Fruit fly (Drosophila melanogaster) whole organism, embryonic: ENCODE data around the gene Ttc19.
A peak's percentile ranks its signal among the peaks of the same experiment; 100 is the strongest.

Experiments
- Antp ChIP-seq: fragments of 200-800 bp; sonication (Bioruptor generic); optimal IDR thresholded peaks from 3 replicates; lab custom pipeline; 2016; ENCODE audit warnings: missing biosample characterization, missing genetic modification characterization
- Asciz ChIP-seq: fragments of 200-800 bp; sonication (Bioruptor generic); optimal IDR thresholded peaks from 2 replicates; lab custom pipeline; 2017; ENCODE audit warnings: missing biosample characterization, mild to moderate bottlenecking, missing genetic modification characterization, missing genetic modification reagents
- Bgb ChIP-seq: fragments of 200-800 bp; sonication (Bioruptor generic); IDR thresholded peaks from 2 replicates; pipeline ENCODE4 v1.3.6; 2022; ENCODE audit warnings: missing biosample characterization, missing genetic modification characterization; ENCODE audit not compliant: partially characterized antibody
- CG1024 ChIP-seq: fragments of 200-800 bp; sonication (Bioruptor generic); IDR thresholded peaks from 2 replicates; pipeline ENCODE4 v1.3.6; 2022; ENCODE audit warnings: missing biosample characterization, missing genetic modification characterization
- CG10321 ChIP-seq: fragments of 200-800 bp; sonication (Bioruptor generic); IDR thresholded peaks from 2 replicates; pipeline ENCODE4 v1.3.6; 2022; ENCODE audit warnings: missing biosample characterization, missing genetic modification characterization
- CG10565 ChIP-seq: fragments of 200-800 bp; sonication (Bioruptor generic); optimal IDR thresholded peaks from 3 replicates; lab custom pipeline; 2016; ENCODE audit warnings: missing biosample characterization, mild to moderate bottlenecking, missing genetic modification characterization
- CG10654 ChIP-seq: fragments of 200-800 bp; sonication (Bioruptor generic); optimal IDR thresholded peaks from 2 replicates; lab custom pipeline; 2016; ENCODE audit warnings: missing biosample characterization, missing genetic modification characterization
- CG12299 ChIP-seq: fragments of 200-800 bp; sonication (Bioruptor generic); optimal IDR thresholded peaks from 2 replicates; lab custom pipeline; 2018; ENCODE audit warnings: missing biosample characterization, mild to moderate bottlenecking, missing genetic modification characterization
- CG12942 ChIP-seq: fragments of 200-800 bp; sonication (Bioruptor generic); optimal IDR thresholded peaks from 3 replicates; lab custom pipeline; 2016; ENCODE audit warnings: missing biosample characterization, missing genetic modification characterization
- CG13424 ChIP-seq: fragments of 200-800 bp; sonication (Bioruptor generic); optimal IDR thresholded peaks from 2 replicates; lab custom pipeline; 2019; ENCODE audit warnings: missing biosample characterization, mild to moderate bottlenecking, missing genetic modification characterization, moderate library complexity
- CG1529 ChIP-seq: fragments of 200-800 bp; sonication (Bioruptor generic); optimal IDR thresholded peaks from 3 replicates; lab custom pipeline; 2018; ENCODE audit warnings: missing biosample characterization, missing genetic modification characterization
- CG18476 ChIP-seq: fragments of 200-800 bp; sonication (Bioruptor generic); optimal IDR thresholded peaks from 2 replicates; lab custom pipeline; 2016; ENCODE audit warnings: missing biosample characterization, mild to moderate bottlenecking, missing genetic modification characterization
- CG30431 ChIP-seq: fragments of 200-800 bp; sonication (Bioruptor generic); optimal IDR thresholded peaks from 2 replicates; lab custom pipeline; 2017; ENCODE audit warnings: missing biosample characterization, missing genetic modification characterization
- CG31365 ChIP-seq: fragments of 200-800 bp; sonication (Bioruptor generic); optimal IDR thresholded peaks from 2 replicates; lab custom pipeline; 2018; ENCODE audit warnings: missing biosample characterization, mild to moderate bottlenecking, missing genetic modification characterization
- CG31388 ChIP-seq: fragments of 200-800 bp; sonication (Bioruptor generic); optimal IDR thresholded peaks from 2 replicates; lab custom pipeline; 2016; ENCODE audit warnings: missing biosample characterization, missing genetic modification characterization
- CG31441 ChIP-seq: fragments of 200-800 bp; sonication (Bioruptor generic); IDR thresholded peaks from 2 replicates; pipeline ENCODE4 v1.3.6; 2022; ENCODE audit warnings: missing biosample characterization, missing genetic modification characterization
- CG34422 ChIP-seq: fragments of 200-800 bp; sonication (Bioruptor generic); IDR thresholded peaks from 3 replicates; pipeline ENCODE4 v1.3.6; 2022; ENCODE audit warnings: missing biosample characterization, missing genetic modification characterization
- CG4424 ChIP-seq: fragments of 200-800 bp; sonication (Bioruptor generic); optimal IDR thresholded peaks from 3 replicates; lab custom pipeline; 2016; ENCODE audit warnings: missing biosample characterization, missing genetic modification characterization
- CG4854 ChIP-seq: fragments of 200-800 bp; sonication (Bioruptor generic); optimal IDR thresholded peaks from 2 replicates; lab custom pipeline; 2016; ENCODE audit warnings: missing biosample characterization, missing genetic modification characterization, inconsistent platforms
- CG6683 ChIP-seq: fragments of 200-800 bp; sonication (Bioruptor generic); optimal IDR thresholded peaks from 2 replicates; lab custom pipeline; 2017; ENCODE audit warnings: missing biosample characterization, mild to moderate bottlenecking, missing genetic modification characterization, missing genetic modification reagents
- CG7357 ChIP-seq: fragments of 200-800 bp; sonication (Bioruptor generic); IDR thresholded peaks from 3 replicates; pipeline ENCODE4 v1.3.6; 2022; ENCODE audit warnings: missing biosample characterization, missing genetic modification characterization
- CG7839 ChIP-seq: fragments of 200-800 bp; sonication (Bioruptor generic); optimal IDR thresholded peaks from 3 replicates; lab custom pipeline; 2018; ENCODE audit warnings: missing biosample characterization, mild to moderate bottlenecking, missing genetic modification characterization, moderate library complexity
- CG7928 ChIP-seq: fragments of 200-800 bp; sonication (Bioruptor generic); optimal IDR thresholded peaks from 2 replicates; lab custom pipeline; 2017; ENCODE audit warnings: missing biosample characterization, mild to moderate bottlenecking, missing genetic modification characterization
- CG8089 ChIP-seq: fragments of 200-800 bp; sonication (Bioruptor generic); optimal IDR thresholded peaks from 3 replicates; lab custom pipeline; 2016; ENCODE audit warnings: missing biosample characterization, missing genetic modification characterization
- CG9797 ChIP-seq: fragments of 200-800 bp; sonication (Bioruptor generic); optimal IDR thresholded peaks from 3 replicates; lab custom pipeline; 2018; ENCODE audit warnings: missing biosample characterization, mild to moderate bottlenecking, missing genetic modification characterization
- Dek ChIP-seq: fragments of 200-800 bp; sonication (Bioruptor generic); optimal IDR thresholded peaks from 3 replicates; lab custom pipeline; 2019; ENCODE audit warnings: missing biosample characterization, mild to moderate bottlenecking, missing genetic modification characterization, moderate library complexity
- Dll ChIP-seq: fragments of 200-800 bp; sonication (Bioruptor generic); IDR thresholded peaks from 4 replicates; pipeline ENCODE4 v1.3.6; 2022; ENCODE audit warnings: missing biosample characterization, missing genetic modification characterization; ENCODE audit not compliant: partially characterized antibody
- ERR ChIP-seq: fragments of 200-800 bp; sonication (Bioruptor generic); optimal IDR thresholded peaks from 2 replicates; lab custom pipeline; 2016; ENCODE audit warnings: missing biosample characterization, missing genetic modification characterization
- Hey ChIP-seq: fragments of 200-800 bp; sonication (Bioruptor generic); optimal IDR thresholded peaks from 3 replicates; lab custom pipeline; 2018; ENCODE audit warnings: missing biosample characterization, mild to moderate bottlenecking, missing genetic modification characterization
- Nf-YA ChIP-seq: fragments of 200-800 bp; sonication (Bioruptor generic); IDR thresholded peaks from 2 replicates; pipeline ENCODE4 v1.3.6; 2022; ENCODE audit warnings: missing biosample characterization, missing genetic modification characterization
- NfI ChIP-seq: fragments of 200-800 bp; sonication (Bioruptor generic); optimal IDR thresholded peaks from 3 replicates; lab custom pipeline; 2018; ENCODE audit warnings: missing biosample characterization, mild to moderate bottlenecking, missing genetic modification characterization, moderate library complexity
- Opbp ChIP-seq: fragments of 200-800 bp; sonication (Bioruptor generic); IDR thresholded peaks from 3 replicates; pipeline ENCODE4 v1.3.6; 2022; ENCODE audit warnings: missing biosample characterization, missing genetic modification characterization; ENCODE audit not compliant: partially characterized antibody
- Taf1 ChIP-seq: fragments of 200-800 bp; sonication (Bioruptor generic); IDR thresholded peaks from 2 replicates; pipeline ENCODE4 v1.3.6; 2022; ENCODE audit warnings: missing biosample characterization, missing genetic modification characterization
- ash1 ChIP-seq: fragments of 200-800 bp; sonication (Bioruptor generic); optimal IDR thresholded peaks from 2 replicates; lab custom pipeline; 2018; ENCODE audit warnings: missing biosample characterization, mild to moderate bottlenecking, missing genetic modification characterization
- bbx ChIP-seq: fragments of 200-800 bp; sonication (Bioruptor generic); IDR thresholded peaks from 2 replicates; pipeline ENCODE4 v1.3.6; 2022; ENCODE audit warnings: missing biosample characterization, missing genetic modification characterization; ENCODE audit not compliant: partially characterized antibody
- bcd ChIP-seq: fragments of 200-800 bp; sonication (Bioruptor generic); optimal IDR thresholded peaks from 2 replicates; lab custom pipeline; 2017; ENCODE audit warnings: missing biosample characterization, mild to moderate bottlenecking, missing genetic modification characterization
- chif ChIP-seq, 2 experiments: fragments of 200-800 bp; sonication (Bioruptor generic); optimal IDR thresholded peaks; 3 replicates each; lab custom pipeline; 2016; ENCODE audit warnings: missing biosample characterization in 2 of 2, missing genetic modification characterization in 2 of 2
- chn ChIP-seq: fragments of 200-800 bp; sonication (Bioruptor generic); optimal IDR thresholded peaks from 2 replicates; lab custom pipeline; 2016; ENCODE audit warnings: missing biosample characterization, missing genetic modification characterization
- dan ChIP-seq: fragments of 200-800 bp; sonication (Bioruptor generic); IDR thresholded peaks from 2 replicates; pipeline ENCODE4 v1.3.6; 2022; ENCODE audit warnings: missing biosample characterization, missing genetic modification characterization
- kah ChIP-seq: fragments of 200-800 bp; sonication (Bioruptor generic); optimal IDR thresholded peaks from 2 replicates; lab custom pipeline; 2018; ENCODE audit warnings: missing biosample characterization, mild to moderate bottlenecking, missing genetic modification characterization
- lola ChIP-seq, 3 experiments: fragments of >200 bp in 2 of 3; fragments of 200-800 bp in 1 of 3; sonication (Bioruptor generic) in 1 of 3; optimal IDR thresholded peaks; 2 replicates each; lab custom pipeline; 2017 to 2019; ENCODE audit warnings: missing biosample characterization in 3 of 3, missing genetic modification characterization in 3 of 3, mild to moderate bottlenecking in 1 of 3, moderate library complexity in 1 of 3
- pita ChIP-seq: fragments of 200-800 bp; sonication (Bioruptor generic); optimal IDR thresholded peaks from 2 replicates; lab custom pipeline; 2017; ENCODE audit warnings: missing biosample characterization, mild to moderate bottlenecking, missing genetic modification characterization
- rib ChIP-seq: fragments of 200-800 bp; sonication (Bioruptor generic); IDR thresholded peaks from 2 replicates; pipeline ENCODE4 v1.3.6; 2022; ENCODE audit warnings: missing biosample characterization, missing genetic modification characterization
- row ChIP-seq: fragments of 200-800 bp; sonication (Bioruptor generic); IDR thresholded peaks from 3 replicates; pipeline ENCODE4 v1.3.6; 2022; ENCODE audit warnings: missing biosample characterization, missing genetic modification characterization
- slp2 ChIP-seq: fragments of 200-800 bp; sonication (Bioruptor generic); optimal IDR thresholded peaks from 2 replicates; lab custom pipeline; 2016; ENCODE audit warnings: missing biosample characterization, missing genetic modification characterization
- so ChIP-seq: fragments of 200-800 bp; sonication (Bioruptor generic); IDR thresholded peaks from 3 replicates; pipeline ENCODE4 v1.3.6; 2022; ENCODE audit warnings: missing biosample characterization, missing genetic modification characterization
- tio ChIP-seq: fragments of 200-800 bp; sonication (Bioruptor generic); optimal IDR thresholded peaks from 2 replicates; lab custom pipeline; 2017; ENCODE audit warnings: missing biosample characterization, missing genetic modification characterization, inconsistent platforms
- vfl ChIP-seq: fragments of 200-800 bp; sonication (Bioruptor generic); optimal IDR thresholded peaks from 2 replicates; lab custom pipeline; 2016; ENCODE audit warnings: missing biosample characterization, missing genetic modification characterization
- wek ChIP-seq: fragments of 200-800 bp; sonication (Bioruptor generic); optimal IDR thresholded peaks from 3 replicates; lab custom pipeline; 2018; ENCODE audit warnings: missing biosample characterization, mild to moderate bottlenecking, missing genetic modification characterization, moderate library complexity
- z ChIP-seq: fragments of 200-800 bp; sonication (Bioruptor generic); IDR thresholded peaks from 3 replicates; pipeline ENCODE4 v1.3.6; 2022; ENCODE audit warnings: missing biosample characterization, missing genetic modification characterization

Gene Ttc19

dm6 chr2L:19009130-19009529 lies 35.8 kb downstream of the Ttc19 start, which contains the start of gene RpL30 (continued):
- peak; percentile 78 for TF ChIP-seq Opbp (GFP tag; lab: Robert Waterston, UW)
- TF ChIP-seq chif (GFP tag; optimal IDR thresholded peaks at IDR 0.05; lab: Kevin White, UChicago): peak; percentile 70 to 87
- TF ChIP-seq CG31388: peak; percentile 33
- peak; percentile 84 for TF ChIP-seq CG12942 (GFP tag; lab: Kevin White, UChicago)
- TF ChIP-seq CG7839 (tag; lab: Kevin White, UChicago): peak; percentile 85
- TF ChIP-seq tio (GFP tag; lab: Kevin White, UChicago): peak; percentile 61
- TF ChIP-seq CG1024 (GFP tag; lab: Robert Waterston, UW): peak; percentile 71
- peak; percentile 92 for TF ChIP-seq CG12299 (tag; lab: Kevin White, UChicago)
- TF ChIP-seq CG10565 (GFP tag; lab: Kevin White, UChicago): peak; percentile 35
- peak; percentile 66 for TF ChIP-seq CG10321
- peak; percentile 90 for TF ChIP-seq Asciz (GFP tag; lab: Kevin White, UChicago)
- TF ChIP-seq CG30431 (GFP tag; lab: Kevin White, UChicago): peak; percentile 79
- TF ChIP-seq Taf1 (GFP tag; lab: Robert Waterston, UW): peak; percentile 37; the same call in 1 of the 2 replicates
- peak; percentile 95 for TF ChIP-seq ash1 (GFP tag; lab: Kevin White, UChicago)
- TF ChIP-seq chn (GFP tag; lab: Kevin White, UChicago): peak; percentile 78
- peak; percentile 92 for TF ChIP-seq CG6683 (GFP tag; lab: Kevin White, UChicago)
- TF ChIP-seq row: peak; percentile 60
- peak; percentile 76 for TF ChIP-seq Bgb (GFP tag; lab: Robert Waterston, UW)
- TF ChIP-seq CG7357: peak; percentile 55; the same call in 2 of the 3 replicates
- TF ChIP-seq so (GFP tag; lab: Robert Waterston, UW): peak; percentile 92
- peak; percentile 98 for TF ChIP-seq CG4854 (GFP tag; lab: Kevin White, UChicago)
- peak; percentile 80 for TF ChIP-seq CG10654 (GFP tag; lab: Kevin White, UChicago)
- peak; percentile 94 for TF ChIP-seq bcd (GFP tag; lab: Kevin White, UChicago)
- TF ChIP-seq CG31441 (GFP tag; lab: Robert Waterston, UW): peak; percentile 90
- TF ChIP-seq CG18476 (GFP tag; lab: Kevin White, UChicago): peak; percentile 50
- TF ChIP-seq slp2: peak; percentile 84
- TF ChIP-seq rib (GFP tag; lab: Robert Waterston, UW): peak; percentile 76
- TF ChIP-seq CG34422: peak; percentile 90
- peak; percentile 85 for TF ChIP-seq vfl (GFP tag; lab: Kevin White, UChicago)
- no peak for TF ChIP-seq dan
- TF ChIP-seq pita: peak; percentile 100
- peak; percentile 93 for TF ChIP-seq NfI (GFP tag; lab: Kevin White, UChicago)
- peak; percentile 70 for TF ChIP-seq CG13424 (tag; lab: Kevin White, UChicago)
- peak; percentile 63 for TF ChIP-seq bbx
- peak; percentile 83 for TF ChIP-seq CG4424 (GFP tag; lab: Kevin White, UChicago)
- peak; percentile 92 for TF ChIP-seq CG8089
- peak; percentile 90 for TF ChIP-seq wek (GFP tag; lab: Kevin White, UChicago)
- peak; percentile 79; the same call in 1 of the 2 replicates for TF ChIP-seq Nf-YA (GFP tag; lab: Robert Waterston, UW)
- TF ChIP-seq CG7928 (GFP tag; lab: Kevin White, UChicago): peak; percentile 75
- TF ChIP-seq z (GFP tag; lab: Robert Waterston, UW): peak; percentile 71; the same call in 2 of the 3 replicates
- peak in 1 of 3 experiments; percentile 62 for TF ChIP-seq lola (GFP tag; optimal IDR thresholded peaks at IDR 0.05; lab: Kevin White, UChicago)
- TF ChIP-seq CG1529: peak; percentile 85
- peak; percentile 88 for TF ChIP-seq kah (GFP tag; lab: Kevin White, UChicago)
- peak; percentile 87 for TF ChIP-seq Dek (tag; lab: Kevin White, UChicago)
- peak; percentile 86 for TF ChIP-seq CG31365
- peak; percentile 84 for TF ChIP-seq Hey (tag; lab: Kevin White, UChicago)
- TF ChIP-seq ERR (GFP tag; lab: Kevin White, UChicago): peak; percentile 80
- TF ChIP-seq Dll (GFP tag; lab: Robert Waterston, UW): peak; percentile 74; the same call in 3 of the 4 replicates
- TF ChIP-seq CG9797 (GFP tag; lab: Kevin White, UChicago): peak; percentile 100
- peak; percentile 79 for TF ChIP-seq Antp (GFP tag; lab: Kevin White, UChicago)
